Fruit fly (Drosophila melanogaster): ENCODE measurements around the gene CG5895.
A peak's percentile ranks its signal among the peaks of the same experiment; 100 is the strongest.

DNA sequence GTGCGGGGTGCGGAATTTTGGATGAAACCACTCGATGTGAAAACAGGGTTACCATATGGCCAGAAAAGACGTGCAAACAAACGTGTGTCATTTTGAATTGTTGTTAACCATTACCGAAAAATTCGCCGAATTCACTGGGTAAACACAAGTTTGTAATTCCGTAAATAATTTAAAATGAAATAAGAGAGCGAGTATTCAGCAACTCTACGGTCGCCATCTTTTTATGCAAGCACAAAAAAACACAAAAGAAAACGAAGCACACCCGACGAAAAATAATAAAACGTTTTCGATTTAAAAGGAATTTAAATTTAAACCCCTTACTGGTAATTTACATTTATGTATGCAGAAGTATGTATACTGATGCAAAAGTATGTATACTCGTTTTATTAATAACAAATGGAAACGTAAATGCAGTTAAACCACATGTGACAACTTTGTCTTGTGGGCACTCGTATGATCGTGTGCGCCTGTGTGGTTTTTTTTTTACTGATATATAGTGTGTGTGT, 10.6 kb downstream of the CG5895 start:
- peak; percentile 95 for TF ChIP-seq CG34367 (tag; optimal IDR thresholded peaks at IDR 0.05)
- TF ChIP-seq CG9948 (tag; optimal IDR thresholded peaks at IDR 0.05), result peak; percentile 91
- TF ChIP-seq rn (GFP tag; IDR thresholded peaks at IDR 0.05), result peak; percentile 84

Measured in whole organism, pupa.